Fruit fly (Drosophila melanogaster): ENCODE results near the gene RhoGAP92B.
A peak's percentile ranks its signal among the peaks of the same experiment; 100 is the strongest.

Gene RhoGAP92B

DNA sequence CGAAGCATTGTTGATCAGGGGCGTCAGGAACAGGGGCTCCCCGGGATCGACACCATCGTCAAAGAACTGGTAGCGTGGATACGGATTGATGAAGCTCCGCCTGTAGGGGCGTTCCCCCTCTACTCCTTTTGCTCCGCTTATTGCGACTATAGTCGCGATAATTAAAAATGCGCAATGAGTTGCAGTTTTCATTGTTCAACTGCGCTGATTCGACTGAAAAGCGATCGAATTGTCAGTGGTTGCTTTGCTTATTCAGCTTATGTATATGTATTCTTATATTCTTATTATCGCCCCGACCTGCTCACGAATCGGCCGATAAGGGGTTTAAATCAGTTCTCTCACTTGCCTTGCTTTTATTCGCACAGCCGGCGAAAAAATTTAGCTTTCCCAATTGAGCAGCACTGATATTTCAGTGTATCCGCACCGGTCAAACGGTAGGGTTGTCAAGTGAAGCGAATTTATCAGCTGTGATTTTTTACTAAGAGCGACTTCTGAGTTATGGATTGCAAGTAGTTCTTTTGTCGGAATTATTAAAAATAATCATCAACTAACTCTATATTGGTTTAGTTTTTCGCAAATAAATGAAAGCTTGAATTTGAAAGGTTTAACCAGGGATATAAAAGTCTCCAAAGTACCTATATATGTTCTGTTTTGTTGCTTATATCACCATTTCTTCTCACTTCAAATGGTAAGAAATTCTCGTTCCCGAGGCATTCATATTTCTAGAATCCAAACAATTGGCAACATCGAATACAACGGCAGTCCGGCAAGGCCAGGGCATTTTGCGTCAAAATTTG lies 40.8 kb upstream of the RhoGAP92B start, which contains the start of the genes CG4572 and CG4686 (continued):
- no peak for TF ChIP-seq CG15479 (GFP tag; optimal IDR thresholded peaks at IDR 0.05)
- no peak for TF ChIP-seq CG8478 (optimal IDR thresholded peaks at IDR 0.05)
- TF ChIP-seq nerfin-1 (tag; optimal IDR thresholded peaks at IDR 0.05), result peak; percentile 85
- no peak for TF ChIP-seq ash1 (GFP tag; optimal IDR thresholded peaks at IDR 0.05)
- peak; percentile 55; the same call in 1 of the 2 replicates for TF ChIP-seq Atf6 (GFP tag; IDR thresholded peaks at IDR 0.05)
- peak; percentile 58; the same call in 1 of the 3 replicates for TF ChIP-seq jigr1 (GFP tag; IDR thresholded peaks at IDR 0.05)
- peak; percentile 63 for TF ChIP-seq HmgD (GFP tag; optimal IDR thresholded peaks at IDR 0.05)
- TF ChIP-seq sisA (GFP tag; IDR thresholded peaks at IDR 0.05), result peak; percentile 61
- TF ChIP-seq row (GFP tag; IDR thresholded peaks at IDR 0.05), result peak; percentile 89
- peak; percentile 60 to 62 for TF ChIP-seq chif (GFP tag; optimal IDR thresholded peaks at IDR 0.05)
- TF ChIP-seq CG10462 (GFP tag; optimal IDR thresholded peaks at IDR 0.05), result peak; percentile 47
- peak; percentile 59 for TF ChIP-seq bcd (GFP tag; optimal IDR thresholded peaks at IDR 0.05)
- TF ChIP-seq mirr (GFP tag; optimal IDR thresholded peaks at IDR 0.05), result no peak
- TF ChIP-seq Six4 (GFP tag; optimal IDR thresholded peaks at IDR 0.05), result peak; percentile 57
- no peak for TF ChIP-seq Ravus (GFP tag; IDR thresholded peaks at IDR 0.05)
- peak; percentile 62 for TF ChIP-seq CG33557 (GFP tag; optimal IDR thresholded peaks at IDR 0.05)
- TF ChIP-seq CG7556 (GFP tag; optimal IDR thresholded peaks at IDR 0.05), result peak; percentile 70
- no peak for TF ChIP-seq CG14965 (GFP tag; optimal IDR thresholded peaks at IDR 0.05; ENCODE audit: borderline replicate concordance)
- peak; percentile 64 for TF ChIP-seq Myb (GFP tag; optimal IDR thresholded peaks at IDR 0.05)
- peak; percentile 68 for TF ChIP-seq CG18619 (GFP tag; optimal IDR thresholded peaks at IDR 0.05)
- TF ChIP-seq Abd-B (GFP tag; optimal IDR thresholded peaks at IDR 0.05), result peak; percentile 92
- TF ChIP-seq CG3163 (GFP tag; optimal IDR thresholded peaks at IDR 0.05), result peak; percentile 57
- TF ChIP-seq CG42726 (GFP tag; IDR thresholded peaks at IDR 0.05; ENCODE audit: partially characterized antibody), result no peak
- TF ChIP-seq CG7786 (GFP tag; optimal IDR thresholded peaks at IDR 0.05), result peak; percentile 71
- TF ChIP-seq Vsx1 (GFP tag; optimal IDR thresholded peaks at IDR 0.05), result no peak
- TF ChIP-seq Atf-2 (GFP tag; optimal IDR thresholded peaks at IDR 0.05), result peak; percentile 56
- TF ChIP-seq hbn (GFP tag; IDR thresholded peaks at IDR 0.05; ENCODE audit: partially characterized antibody), result no peak
- TF ChIP-seq CG14860 (GFP tag; IDR thresholded peaks at IDR 0.05; ENCODE audit: partially characterized antibody), result no peak
- peak; percentile 96 for TF ChIP-seq CG13624 (GFP tag; optimal IDR thresholded peaks at IDR 0.05)
- TF ChIP-seq az2 (GFP tag; optimal IDR thresholded peaks at IDR 0.05), result peak; percentile 64
- peak; percentile 81 to 97 for TF ChIP-seq Pdp1 (GFP tag; optimal IDR thresholded peaks at IDR 0.05)
- TF ChIP-seq Ets97D (GFP tag; optimal IDR thresholded peaks at IDR 0.05), result peak; percentile 40
- TF ChIP-seq al (GFP tag; IDR thresholded peaks at IDR 0.05), result peak; percentile 83
- 0 out of 2 replicates have a peak, but pooled peaks have one; percentile 8 for TF ChIP-seq CG17328 (GFP tag; IDR thresholded peaks at IDR 0.05)
- TF ChIP-seq CG30403 (GFP tag; optimal IDR thresholded peaks at IDR 0.05), result peak; percentile 86
- TF ChIP-seq CG2678 (tag; optimal IDR thresholded peaks at IDR 0.05), result peak; percentile 82
- peak; percentile 57 for TF ChIP-seq CG4282 (GFP tag; optimal IDR thresholded peaks at IDR 0.05)
- no peak for TF ChIP-seq Opbp (GFP tag; IDR thresholded peaks at IDR 0.05; ENCODE audit: partially characterized antibody)
- TF ChIP-seq CG43689 (GFP tag; IDR thresholded peaks at IDR 0.05), result peak; percentile 16; the same call in 1 of the 2 replicates
- TF ChIP-seq BEAF-32 (GFP tag; optimal IDR thresholded peaks at IDR 0.05), result peak; percentile 45
- TF ChIP-seq insv (GFP tag; optimal IDR thresholded peaks at IDR 0.05), result peak in 1 of 2 experiments; percentile 54
- no peak for TF ChIP-seq Optix (GFP tag; IDR thresholded peaks at IDR 0.05)
- peak; percentile 75 for TF ChIP-seq Side (GFP tag; optimal IDR thresholded peaks at IDR 0.05)
- TF ChIP-seq Gsc (GFP tag; IDR thresholded peaks at IDR 0.05), result 0 out of 2 replicates have a peak, but pooled peaks have one; percentile 17
- TF ChIP-seq CG17568 (GFP tag; optimal IDR thresholded peaks at IDR 0.05), result no peak
- TF ChIP-seq fd102C (GFP tag; optimal IDR thresholded peaks at IDR 0.05), result no peak
- TF ChIP-seq dpn (GFP tag; optimal IDR thresholded peaks at IDR 0.05), result peak; percentile 78 to 80
- TF ChIP-seq en (GFP tag; optimal IDR thresholded peaks at IDR 0.05), result peak; percentile 44
- TF ChIP-seq CG7745 (tag; optimal IDR thresholded peaks at IDR 0.05), result no peak

Measured in whole organism, embryonic.